Worm (Caenorhabditis elegans) whole organism, L1 larva: Measurements from ENCODE around the gene gst-19.
A peak's percentile ranks its signal among the peaks of the same experiment; 100 is the strongest.

Source experiments
- blmp-1 ChIP-seq: fragments of 150-350 bp; optimal IDR thresholded peaks from 2 replicates; lab custom pipeline; 2014; ENCODE audit warnings: missing biosample characterization, missing genetic modification characterization
- ceh-63 ChIP-seq: fragments of 200-800 bp; sonication (Bioruptor generic); optimal IDR thresholded peaks from 2 replicates; lab custom pipeline; 2018; ENCODE audit warnings: mild to moderate bottlenecking, missing genetic modification characterization, missing compliant biosample characterization
- ceh-88 ChIP-seq: fragments of 200-800 bp; sonication (Bioruptor generic); IDR thresholded peaks from 2 replicates; pipeline ENCODE4 v1.3.6; 2022; ENCODE audit warnings: missing genetic modification characterization, missing compliant biosample characterization
- ceh-90 ChIP-seq: sonication (generic microtip); optimal IDR thresholded peaks from 2 replicates; lab custom pipeline; 2016; ENCODE audit warnings: missing genetic modification characterization, missing compliant biosample characterization
- ces-1 ChIP-seq: fragments of 150-350 bp; optimal IDR thresholded peaks from 2 replicates; lab custom pipeline; 2014; ENCODE audit warnings: missing biosample characterization, missing genetic modification reagents, missing genetic modification characterization
- dpl-1 ChIP-seq, 3 experiments: fragments of 150-350 bp in 2 of 3; sonication (generic microtip) in 1 of 3; optimal IDR thresholded peaks; 2 replicates each; lab custom pipeline; 2014 to 2017; ENCODE audit warnings: missing biosample characterization in 3 of 3, missing genetic modification characterization in 3 of 3, missing genetic modification reagents in 3 of 3
- egl-13 ChIP-seq: sonication (generic microtip); optimal IDR thresholded peaks from 2 replicates; lab custom pipeline; 2016; ENCODE audit warnings: missing genotype, missing genetic modification reagents, missing genetic modification characterization, missing compliant biosample characterization
- egl-27 ChIP-seq, 2 experiments: fragments of 150-350 bp in 1 of 2; sonication (generic microtip); optimal IDR thresholded peaks; 3 replicates each; lab custom pipeline; 2017 to 2018; ENCODE audit warnings: missing biosample characterization in 2 of 2, missing genetic modification characterization in 2 of 2, missing genetic modification reagents in 2 of 2
- elt-2 ChIP-seq: sonication (generic microtip); optimal IDR thresholded peaks from 2 replicates; lab custom pipeline; 2016; ENCODE audit warnings: missing genetic modification characterization, mild to moderate bottlenecking, inconsistent platforms, missing compliant biosample characterization, missing genetic modification reagents
- elt-3 ChIP-seq, 6 experiments: fragments of 150-350 bp in 1 of 6; sonication (generic microtip); optimal IDR thresholded peaks; 2 replicates each; lab custom pipeline; 2017 to 2018; ENCODE audit warnings: missing biosample characterization in 6 of 6, missing genetic modification characterization in 6 of 6, inconsistent platforms in 1 of 6
- ets-5 ChIP-seq: fragments of 200-800 bp; sonication (Bioruptor generic); IDR thresholded peaks from 2 replicates; pipeline ENCODE4 v1.3.6; 2022; ENCODE audit warnings: missing genetic modification characterization, missing compliant biosample characterization
- fkh-10 ChIP-seq: sonication (generic microtip); optimal IDR thresholded peaks from 2 replicates; lab custom pipeline; 2017; ENCODE audit warnings: missing biosample characterization, missing genetic modification reagents, missing genetic modification characterization
- fkh-8 ChIP-seq: sonication (generic microtip); optimal IDR thresholded peaks from 2 replicates; lab custom pipeline; 2016; ENCODE audit warnings: mild to moderate bottlenecking, missing genetic modification characterization, missing compliant biosample characterization
- jun-1 ChIP-seq: fragments of 150-350 bp; optimal IDR thresholded peaks from 2 replicates; lab custom pipeline; 2014; ENCODE audit warnings: missing biosample characterization, missing genetic modification reagents, missing genetic modification characterization
- lin-14 ChIP-seq: fragments of 200-800 bp; sonication (Bioruptor generic); optimal IDR thresholded peaks from 2 replicates; lab custom pipeline; 2018; ENCODE audit warnings: mild to moderate bottlenecking, missing genetic modification characterization, moderate library complexity, missing compliant biosample characterization
- lin-35 ChIP-seq, 2 experiments: fragments of 150-350 bp; optimal IDR thresholded peaks; 2 replicates each; lab custom pipeline; 2014; ENCODE audit warnings: missing biosample characterization in 2 of 2, missing genetic modification characterization in 2 of 2, missing genetic modification reagents in 2 of 2
- lir-3 ChIP-seq: sonication (generic microtip); optimal IDR thresholded peaks from 2 replicates; lab custom pipeline; 2016; ENCODE audit warnings: mild to moderate bottlenecking, missing genetic modification characterization, moderate library complexity, missing compliant biosample characterization; ENCODE audit not compliant: poor library complexity
- mab-9 ChIP-seq: fragments of 200-800 bp; sonication (Bioruptor generic); IDR thresholded peaks from 2 replicates; pipeline ENCODE4 v1.3.6; 2022; ENCODE audit warnings: missing genetic modification reagents, missing genetic modification characterization, missing compliant biosample characterization
- mdl-1 ChIP-seq, 2 experiments: fragments of 150-350 bp; optimal IDR thresholded peaks; 2 replicates each; lab custom pipeline; 2014 to 2017; ENCODE audit warnings: missing biosample characterization in 2 of 2, missing genetic modification characterization in 2 of 2, inconsistent platforms in 1 of 2
- nhr-19 ChIP-seq: fragments of 200-800 bp; sonication (Bioruptor generic); conservative IDR thresholded peaks from 2 replicates; pipeline ENCODE4 v1.3.6; 2022; ENCODE audit warnings: missing genetic modification characterization, missing compliant biosample characterization
- nhr-20 ChIP-seq: sonication (generic microtip); optimal IDR thresholded peaks from 2 replicates; lab custom pipeline; 2016; ENCODE audit warnings: mild to moderate bottlenecking, missing genetic modification characterization, missing compliant biosample characterization
- nhr-237 ChIP-seq: fragments of 150-350 bp; optimal IDR thresholded peaks from 2 replicates; lab custom pipeline; 2014; ENCODE audit warnings: missing biosample characterization, missing genetic modification characterization
- nhr-28 ChIP-seq: fragments of 150-350 bp; optimal IDR thresholded peaks from 2 replicates; lab custom pipeline; 2014; ENCODE audit warnings: missing biosample characterization, missing genetic modification characterization
- nhr-47 ChIP-seq: sonication (generic microtip); optimal IDR thresholded peaks from 2 replicates; lab custom pipeline; 2016; ENCODE audit warnings: mild to moderate bottlenecking, missing genetic modification characterization, moderate library complexity, missing compliant biosample characterization
- nhr-71 ChIP-seq: sonication (generic microtip); optimal IDR thresholded peaks from 2 replicates; lab custom pipeline; 2016; ENCODE audit warnings: mild to moderate bottlenecking, missing genetic modification characterization, moderate library complexity, missing compliant biosample characterization
- nhr-76 ChIP-seq: sonication (generic microtip); optimal IDR thresholded peaks from 2 replicates; lab custom pipeline; 2017; ENCODE audit warnings: missing biosample characterization, missing genetic modification characterization
- nhr-84 ChIP-seq: sonication (generic microtip); optimal IDR thresholded peaks from 2 replicates; lab custom pipeline; 2017; ENCODE audit warnings: missing biosample characterization, missing genetic modification characterization
- nhr-85 ChIP-seq: sonication (generic microtip); peaks from one replicate; lab custom pipeline; 2016; ENCODE audit warnings: missing genetic modification characterization, inconsistent platforms, missing compliant biosample characterization
- nhr-90 ChIP-seq: sonication (generic microtip); optimal IDR thresholded peaks from 2 replicates; lab custom pipeline; 2016; ENCODE audit warnings: mild to moderate bottlenecking, missing genetic modification characterization, missing compliant biosample characterization; ENCODE audit not compliant: poor library complexity
- pag-3 ChIP-seq: sonication (generic microtip); optimal IDR thresholded peaks from 2 replicates; lab custom pipeline; 2017; ENCODE audit warnings: missing genetic modification characterization, mild to moderate bottlenecking, missing compliant biosample characterization, antibody characterized with exemption, borderline replicate concordance; ENCODE audit not compliant: insufficient read depth
- pqm-1 ChIP-seq: sonication (generic microtip); optimal IDR thresholded peaks from 3 replicates; lab custom pipeline; 2017; ENCODE audit warnings: missing biosample characterization, missing genetic modification characterization
- rnt-1 ChIP-seq: sonication (generic microtip); optimal IDR thresholded peaks from 2 replicates; lab custom pipeline; 2016; ENCODE audit warnings: mild to moderate bottlenecking, missing genetic modification characterization, moderate library complexity, missing compliant biosample characterization
- snpc-4 ChIP-seq: fragments of 150-350 bp; optimal IDR thresholded peaks from 2 replicates; lab custom pipeline; 2014; ENCODE audit warnings: missing biosample characterization, missing genetic modification characterization
- snu-23 ChIP-seq: sonication (generic microtip); optimal IDR thresholded peaks from 2 replicates; lab custom pipeline; 2016; ENCODE audit warnings: missing genetic modification characterization, missing compliant biosample characterization
- sptf-1 ChIP-seq: fragments of 150-350 bp; optimal IDR thresholded peaks from 2 replicates; lab custom pipeline; 2014; ENCODE audit warnings: missing biosample characterization, missing genetic modification characterization
- tlp-1 ChIP-seq: fragments of 150-350 bp; optimal IDR thresholded peaks from 2 replicates; lab custom pipeline; 2014; ENCODE audit warnings: missing biosample characterization, missing genetic modification characterization
- unc-130 ChIP-seq: fragments of 150-350 bp; optimal IDR thresholded peaks from 2 replicates; lab custom pipeline; 2017; ENCODE audit warnings: missing biosample characterization, missing genetic modification characterization, inconsistent platforms
- unc-86 ChIP-seq: sonication (generic microtip); optimal IDR thresholded peaks from 2 replicates; lab custom pipeline; 2016; ENCODE audit warnings: missing genetic modification characterization, missing compliant biosample characterization
- vab-15 ChIP-seq: sonication (generic microtip); optimal IDR thresholded peaks from 2 replicates; lab custom pipeline; 2017; ENCODE audit warnings: missing genotype, mild to moderate bottlenecking, missing genetic modification characterization, missing compliant biosample characterization
- zag-1 ChIP-seq: fragments of 150-350 bp; optimal IDR thresholded peaks from 2 replicates; lab custom pipeline; 2014; ENCODE audit warnings: missing biosample characterization, missing genetic modification characterization
- zip-4 ChIP-seq: fragments of 200-800 bp; sonication (Bioruptor generic); optimal IDR thresholded peaks from 2 replicates; lab custom pipeline; 2018; ENCODE audit warnings: mild to moderate bottlenecking, missing genetic modification characterization, moderate library complexity, missing compliant biosample characterization

Gene gst-19

DNA sequence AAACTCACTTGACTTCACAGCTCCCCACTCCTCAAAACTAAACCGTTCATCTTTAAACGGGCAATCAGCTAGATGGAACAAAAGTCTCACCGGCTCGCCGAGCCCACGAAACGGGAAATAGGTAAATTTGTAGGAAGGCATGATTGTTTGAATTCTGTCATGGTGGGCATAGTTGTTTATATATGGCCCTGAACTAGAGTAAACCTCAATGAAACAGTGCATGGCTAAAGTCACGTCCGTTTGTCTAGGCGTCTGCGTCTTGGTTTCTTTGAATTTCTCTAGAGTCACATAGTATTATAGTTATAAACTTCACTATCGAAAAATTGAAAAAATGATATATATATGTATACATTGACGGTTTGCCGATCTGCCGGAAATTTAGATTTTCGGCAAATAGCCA is at the start of gene gst-19:
gst-19 (minus strand) TSS at position 145 of the 400 bp plus-strand sequence.
- TF ChIP-seq lin-14 (GFP tag; lab: Kevin White, UChicago), result peak; percentile 20
- TF ChIP-seq snu-23 (GFP tag; lab: Kevin White, UChicago), result peak; percentile 28
- peak; percentile 52 for TF ChIP-seq nhr-20
- peak in 1 of 3 experiments; percentile 2 for TF ChIP-seq dpl-1 (GFP tag; optimal IDR thresholded peaks at IDR 0.05; lab: Kevin White, UChicago)
- no peak for TF ChIP-seq mdl-1 (tag; optimal IDR thresholded peaks at IDR 0.05; lab: Kevin White, UChicago)

DNA sequence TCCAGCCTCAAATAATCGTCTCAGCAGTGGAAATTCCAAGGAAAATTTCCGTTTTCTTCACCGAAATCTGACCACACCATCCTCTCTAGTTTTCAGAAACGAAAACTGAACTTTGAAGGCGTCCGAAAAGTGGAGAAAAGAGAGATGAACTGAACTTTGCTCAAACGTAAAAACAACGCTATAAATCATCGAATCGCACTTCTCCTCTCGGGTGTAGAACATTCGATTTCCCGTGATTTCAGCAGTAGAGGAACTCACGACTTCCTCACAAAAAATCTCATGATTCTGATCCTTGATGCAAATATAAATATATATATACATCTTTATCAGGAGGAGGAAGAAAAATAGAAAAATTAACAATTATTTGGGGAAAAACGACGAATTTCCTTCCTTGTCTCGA is 48.3 kb upstream of the gst-19 start:
- TF ChIP-seq elt-2 (tag; lab: Kevin White, UChicago) (no peak), nhr-20 (peak; percentile 6), mdl-1 (tag; optimal IDR thresholded peaks at IDR 0.05; lab: Kevin White, UChicago) (peak in 1 of 2 experiments; percentile 12), lir-3 (no peak), nhr-85 (peak; percentile 66), dpl-1 (GFP tag; optimal IDR thresholded peaks at IDR 0.05; lab: Kevin White, UChicago) (no peak), egl-27 (tag; optimal IDR thresholded peaks at IDR 0.05; lab: Kevin White, UChicago) (no peak), nhr-19 (GFP tag; lab: Robert Waterston, UW) (peak; percentile 25), zag-1 (tag; lab: Kevin White, UChicago) (no peak), nhr-71 (tag; lab: Kevin White, UChicago) (peak; percentile 54), pag-3 (tag; lab: Kevin White, UChicago) (no peak), lin-35 (GFP tag; optimal IDR thresholded peaks at IDR 0.05; lab: Kevin White, UChicago) (peak in 1 of 2 experiments; percentile 33), nhr-237 (no peak), elt-3 (tag; optimal IDR thresholded peaks at IDR 0.05; lab: Kevin White, UChicago) (peak in 1 of 6 experiments; percentile 40), nhr-90 (tag; lab: Kevin White, UChicago) (peak; percentile 10), ceh-90 (tag; lab: Kevin White, UChicago) (no peak), nhr-28 (tag; lab: Kevin White, UChicago) (no peak), blmp-1 (no peak), fkh-8 (tag; lab: Kevin White, UChicago) (no peak), unc-130 (tag; lab: Kevin White, UChicago) (peak; percentile 42)
- TF ChIP-seq, all 84 proteins: peak for 9

DNA sequence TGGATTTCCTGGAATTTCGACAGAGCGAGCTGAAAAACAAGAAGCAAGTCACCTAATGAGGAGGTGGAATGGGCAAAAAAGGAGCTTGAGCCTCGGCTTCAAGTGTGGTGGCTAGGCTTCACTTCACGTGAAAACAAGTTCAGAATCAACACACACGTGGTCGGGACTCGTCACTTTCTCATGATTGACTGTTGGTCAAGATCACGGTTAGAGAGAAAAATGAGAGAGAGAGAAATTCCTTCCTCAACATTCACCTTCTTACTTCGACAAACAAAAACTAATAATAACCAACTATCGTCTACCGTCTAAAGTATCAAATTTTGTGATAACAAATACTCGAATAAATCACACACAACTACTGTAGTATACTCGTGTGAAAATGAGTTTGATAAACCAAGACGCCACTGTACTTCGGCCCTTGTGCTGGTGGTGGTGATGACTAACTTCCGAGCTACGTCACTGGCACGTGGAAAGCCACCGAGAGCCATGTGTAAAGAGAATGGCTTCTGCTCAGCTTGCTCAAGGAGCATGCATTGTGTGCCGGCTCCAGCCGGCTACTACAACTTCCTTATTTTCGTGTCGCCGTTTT is 46.8 kb upstream of the gst-19 start:
- no peak for TF ChIP-seq ceh-88 (GFP tag; lab: Robert Waterston, UW)
- TF ChIP-seq nhr-76, result no peak
- TF ChIP-seq snu-23 (GFP tag; lab: Kevin White, UChicago), result peak; percentile 42
- TF ChIP-seq blmp-1, result peak; percentile 83
- TF ChIP-seq nhr-71 (tag; lab: Kevin White, UChicago), result peak; percentile 72
- no peak for TF ChIP-seq elt-2 (tag; lab: Kevin White, UChicago)
- TF ChIP-seq mdl-1 (tag; optimal IDR thresholded peaks at IDR 0.05; lab: Kevin White, UChicago), result peak in 1 of 2 experiments; percentile 45
- TF ChIP-seq nhr-90 (tag; lab: Kevin White, UChicago), result peak; percentile 33
- TF ChIP-seq lin-35 (GFP tag; optimal IDR thresholded peaks at IDR 0.05; lab: Kevin White, UChicago), result peak in 1 of 2 experiments; percentile 26
- peak in 2 of 6 experiments; percentile 27 to 59 for TF ChIP-seq elt-3 (tag; optimal IDR thresholded peaks at IDR 0.05; lab: Kevin White, UChicago)
- peak; percentile 10 for TF ChIP-seq unc-130 (tag; lab: Kevin White, UChicago)
- TF ChIP-seq lin-14 (GFP tag; lab: Kevin White, UChicago), result peak; percentile 46
- peak; percentile 42 for TF ChIP-seq nhr-20
- peak; percentile 2 for TF ChIP-seq rnt-1 (tag; lab: Kevin White, UChicago)
- 0 out of 2 replicates have a peak, but pooled peaks have one; percentile 13 for TF ChIP-seq nhr-19 (GFP tag; lab: Robert Waterston, UW)
- no peak for TF ChIP-seq ets-5 (GFP tag; lab: Robert Waterston, UW)
- peak; percentile 78 for TF ChIP-seq nhr-85
- TF ChIP-seq, all 84 proteins: peak for 13

DNA sequence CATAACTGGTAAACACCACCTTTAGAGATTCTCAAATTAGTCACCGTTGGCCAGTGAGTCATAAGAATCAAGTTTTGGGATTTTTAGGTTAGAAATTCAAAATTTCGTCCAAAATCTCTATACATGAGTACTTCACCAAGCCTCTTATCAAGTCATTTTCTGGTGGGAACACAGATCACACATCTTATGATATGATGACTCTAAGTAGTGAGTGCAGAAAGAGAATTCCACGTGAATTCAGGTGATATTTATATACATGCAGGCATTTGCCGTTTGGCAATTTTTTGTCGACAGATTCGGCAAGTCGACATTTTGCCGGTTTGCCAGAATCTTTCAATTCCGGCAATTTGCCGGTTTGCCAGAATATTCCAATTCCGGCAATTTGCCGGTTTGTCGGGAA is 45.1 kb upstream of the gst-19 start:
- TF ChIP-seq elt-2 (tag; lab: Kevin White, UChicago), result peak; percentile 44
- peak; percentile 29 for TF ChIP-seq pag-3 (tag; lab: Kevin White, UChicago)
- TF ChIP-seq egl-13 (tag; lab: Kevin White, UChicago), result no peak
- no peak for TF ChIP-seq elt-3 (tag; optimal IDR thresholded peaks at IDR 0.05; lab: Kevin White, UChicago)
- TF ChIP-seq mab-9 (GFP tag; lab: Robert Waterston, UW), result no peak
- TF ChIP-seq lin-35 (GFP tag; optimal IDR thresholded peaks at IDR 0.05; lab: Kevin White, UChicago), result peak in 1 of 2 experiments; percentile 15
- no peak for TF ChIP-seq egl-27 (tag; optimal IDR thresholded peaks at IDR 0.05; lab: Kevin White, UChicago)
- no peak for TF ChIP-seq sptf-1 (tag; lab: Kevin White, UChicago)
- TF ChIP-seq dpl-1 (GFP tag; optimal IDR thresholded peaks at IDR 0.05; lab: Kevin White, UChicago), result no peak
- peak; percentile 60 for TF ChIP-seq nhr-85
- TF ChIP-seq unc-86 (tag; lab: Kevin White, UChicago), result no peak
- TF ChIP-seq snpc-4, result no peak
- no peak for TF ChIP-seq tlp-1
- no peak for TF ChIP-seq jun-1 (tag; lab: Kevin White, UChicago)
- TF ChIP-seq nhr-237, result no peak
- no peak for TF ChIP-seq nhr-84 (tag; lab: Kevin White, UChicago)
- no peak for TF ChIP-seq fkh-10
- TF ChIP-seq zip-4, result no peak
- TF ChIP-seq nhr-47 (tag; lab: Kevin White, UChicago), result no peak
- TF ChIP-seq pqm-1, result no peak
- no peak for TF ChIP-seq vab-15 (tag; lab: Kevin White, UChicago)
- no peak for TF ChIP-seq ceh-63
- TF ChIP-seq ces-1 (GFP tag; lab: Kevin White, UChicago), result no peak
